Fruit fly (Drosophila melanogaster): ENCODE measurements around the gene Nepl16.
"Not testable (repeated sequence)": the region's sequence is repeated elsewhere in the genome, so short reads cannot be mapped to it uniquely, and the experiment has no call there.

The Nepl16 gene

DNA sequence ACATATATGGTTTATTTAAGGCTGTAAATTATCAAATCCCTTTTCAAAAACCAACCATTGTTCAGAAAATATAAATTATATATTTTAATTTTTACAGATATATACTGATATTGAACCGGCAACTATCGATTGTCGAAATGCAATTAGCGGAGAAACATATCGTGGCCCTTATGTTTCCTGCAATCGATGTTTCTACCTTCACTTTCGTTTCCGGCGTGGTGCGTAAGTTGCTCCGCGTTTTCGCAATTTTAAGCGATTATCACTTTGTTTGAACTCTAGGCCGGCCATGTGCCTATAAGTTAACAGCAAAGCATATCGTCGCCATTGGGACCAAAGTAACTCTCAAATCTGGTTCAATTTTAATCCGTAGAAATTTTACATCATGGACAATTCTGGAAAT lies 10.9 kb upstream of the Nepl16 start, which contains the start of gene vig2 (continued):
- TF ChIP-seq CG17361 (GFP tag; IDR thresholded peaks at IDR 0.05), result peak; percentile 67; the same call in 2 of the 3 replicates
- peak; percentile 91 for TF ChIP-seq mld (GFP tag; IDR thresholded peaks at IDR 0.05; ENCODE audit: partially characterized antibody)
- TF ChIP-seq chinmo (GFP tag; IDR thresholded peaks at IDR 0.05; ENCODE audit: partially characterized antibody), result peak; percentile 81; the same call in 2 of the 4 replicates
- peak; percentile 87 for TF ChIP-seq slbo (GFP tag; IDR thresholded peaks at IDR 0.05)
- TF ChIP-seq Dbx (GFP tag; IDR thresholded peaks at IDR 0.05), result peak; percentile 85
- TF ChIP-seq amos (GFP tag; IDR thresholded peaks at IDR 0.05; ENCODE audit: partially characterized antibody), result peak; percentile 94
- 0 out of 2 replicates have a peak, but pooled peaks have one; percentile 23 for TF ChIP-seq CG14667 (GFP tag; IDR thresholded peaks at IDR 0.05)
- TF ChIP-seq sens-2 (GFP tag; IDR thresholded peaks at IDR 0.05), result peak; percentile 79; the same call in 1 of the 2 replicates
- TF ChIP-seq Dref (GFP tag; IDR thresholded peaks at IDR 0.05), result peak; percentile 92
- peak; percentile 50 for TF ChIP-seq Fer3 (tag; optimal IDR thresholded peaks at IDR 0.05)
- peak; percentile 3 for TF ChIP-seq BtbVII (GFP tag; optimal IDR thresholded peaks at IDR 0.05)
- peak; percentile 71; the same call in 2 of the 3 replicates for TF ChIP-seq dysf (GFP tag; IDR thresholded peaks at IDR 0.05)
- not testable (repeated sequence) for TF ChIP-seq prd (optimal IDR thresholded peaks at IDR 0.05)
- 0 out of 3 replicates have a peak, but pooled peaks have one; percentile 39 for TF ChIP-seq prd (GFP tag; IDR thresholded peaks at IDR 0.05)
- peak; percentile 30 for TF ChIP-seq CG9609 (GFP tag; optimal IDR thresholded peaks at IDR 0.05)
- peak; percentile 32 for TF ChIP-seq CG1603 (tag; optimal IDR thresholded peaks at IDR 0.05)
- peak; percentile 71 for TF ChIP-seq BEAF-32 (GFP tag; optimal IDR thresholded peaks at IDR 0.05)
- TF ChIP-seq ac (GFP tag; optimal IDR thresholded peaks at IDR 0.05), result peak; percentile 2
- peak; percentile 47 for TF ChIP-seq CG10274 (GFP tag; optimal IDR thresholded peaks at IDR 0.05)
- TF ChIP-seq CG34224 (GFP tag; IDR thresholded peaks at IDR 0.05; ENCODE audit: partially characterized antibody), result peak; percentile 64; the same call in 2 of the 3 replicates
- TF ChIP-seq Asciz (GFP tag; optimal IDR thresholded peaks at IDR 0.05), result peak; percentile 48
- 0 out of 2 replicates have a peak, but pooled peaks have one; percentile 42 for TF ChIP-seq CG32767 (GFP tag; IDR thresholded peaks at IDR 0.05)
- peak; percentile 43 for TF ChIP-seq Vsx1 (GFP tag; optimal IDR thresholded peaks at IDR 0.05)
- TF ChIP-seq exex (tag; optimal IDR thresholded peaks at IDR 0.05), result peak; percentile 10
- TF ChIP-seq Ada2b (GFP tag; IDR thresholded peaks at IDR 0.05), result peak; percentile 29; the same call in 1 of the 2 replicates
- TF ChIP-seq Fer1 (GFP tag; optimal IDR thresholded peaks at IDR 0.05), result peak; percentile 13
- peak; percentile 92 for TF ChIP-seq CG11456 (GFP tag; IDR thresholded peaks at IDR 0.05)
- peak; percentile 65; the same call in 2 of the 3 replicates for TF ChIP-seq CG14050 (GFP tag; IDR thresholded peaks at IDR 0.05)
- TF ChIP-seq lola (GFP tag; optimal IDR thresholded peaks at IDR 0.05), result peak in 1 of 3 experiments; percentile 6
- peak; percentile 7 for TF ChIP-seq CG16815 (GFP tag; optimal IDR thresholded peaks at IDR 0.05)
- peak; percentile 54 for TF ChIP-seq CG10431 (GFP tag; optimal IDR thresholded peaks at IDR 0.05)
- TF ChIP-seq HLHmδ (GFP tag; optimal IDR thresholded peaks at IDR 0.05), result peak; percentile 72
- TF ChIP-seq Oaz (GFP tag; IDR thresholded peaks at IDR 0.05), result peak; percentile 70
- peak; percentile 28 for TF ChIP-seq CG10654 (GFP tag; optimal IDR thresholded peaks at IDR 0.05)
- peak; percentile 78 for TF ChIP-seq zen (tag; optimal IDR thresholded peaks at IDR 0.05)
- TF ChIP-seq sens (GFP tag), result peak; percentile 78
- TF ChIP-seq gsb (GFP tag; IDR thresholded peaks at IDR 0.05), result peak; percentile 49; the same call in 1 of the 2 replicates
- peak; percentile 77 for TF ChIP-seq CG43689 (GFP tag; IDR thresholded peaks at IDR 0.05)
- 0 out of 3 replicates have a peak, but pooled peaks have one; percentile 31 for TF ChIP-seq CG7357 (GFP tag; IDR thresholded peaks at IDR 0.05)
- peak; percentile 68; the same call in 2 of the 3 replicates for TF ChIP-seq ase (GFP tag; IDR thresholded peaks at IDR 0.05)
- TF ChIP-seq CG13624 (GFP tag; optimal IDR thresholded peaks at IDR 0.05), result peak; percentile 18
- peak; percentile 27; the same call in 1 of the 2 replicates for TF ChIP-seq E2f2 (GFP tag; IDR thresholded peaks at IDR 0.05)
- 0 out of 3 replicates have a peak, but pooled peaks have one; percentile 33 for TF ChIP-seq z (GFP tag; IDR thresholded peaks at IDR 0.05)
- 0 out of 3 replicates have a peak, but pooled peaks have one; percentile 63 for TF ChIP-seq CG3726 (GFP tag; IDR thresholded peaks at IDR 0.05)
- TF ChIP-seq CG14441 (GFP tag; IDR thresholded peaks at IDR 0.05), result peak; percentile 66
- TF ChIP-seq MESR4 (GFP tag; optimal IDR thresholded peaks at IDR 0.05), result peak; percentile 72
- TF ChIP-seq Ets65A (GFP tag), result peak; percentile 82
- peak; percentile 18 for TF ChIP-seq CG15011 (GFP tag; optimal IDR thresholded peaks at IDR 0.05)
- peak; percentile 63; the same call in 1 of the 2 replicates for TF ChIP-seq CG7372 (GFP tag; IDR thresholded peaks at IDR 0.05)
- TF ChIP-seq schlank (tag; optimal IDR thresholded peaks at IDR 0.05), result peak; percentile 46
